Fruit fly (Drosophila melanogaster): ENCODE results near the gene Ir75a.

The Ir75a gene

dm6 chr3L:17791495-17791894, 26.2 kb downstream of the Ir75a start (continued):
- no peak for TF ChIP-seq unc-4 (GFP tag; IDR thresholded peaks at IDR 0.05; ENCODE audit: partially characterized antibody)
- TF ChIP-seq Dad (GFP tag; optimal IDR thresholded peaks at IDR 0.05) = no peak
- peak; percentile 41 for TF ChIP-seq CG15514 (GFP tag; optimal IDR thresholded peaks at IDR 0.05)
- no peak for TF ChIP-seq repo (GFP tag; optimal IDR thresholded peaks at IDR 0.05)
- TF ChIP-seq CG12104 (GFP tag; optimal IDR thresholded peaks at IDR 0.05) = peak; percentile 45
- TF ChIP-seq BEAF-32 (GFP tag; optimal IDR thresholded peaks at IDR 0.05) = no peak
- TF ChIP-seq CG5245 (GFP tag; optimal IDR thresholded peaks at IDR 0.05) = no peak
- TF ChIP-seq MBD-R2 (GFP tag; IDR thresholded peaks at IDR 0.05) = no peak
- TF ChIP-seq CG6765 (GFP tag; optimal IDR thresholded peaks at IDR 0.05) = peak; percentile 66
- TF ChIP-seq Adf1 (GFP tag; IDR thresholded peaks at IDR 0.05) = peak; percentile 50; the same call in 1 of the 2 replicates
- peak; percentile 46 for TF ChIP-seq CG12071 (GFP tag; optimal IDR thresholded peaks at IDR 0.05)
- no peak for TF ChIP-seq ara (GFP tag; IDR thresholded peaks at IDR 0.05)
- TF ChIP-seq Scr (GFP tag; IDR thresholded peaks at IDR 0.05; ENCODE audit: partially characterized antibody) = no peak
- peak; percentile 18 for TF ChIP-seq ash1 (GFP tag; optimal IDR thresholded peaks at IDR 0.05)
- TF ChIP-seq org-1 (GFP tag; optimal IDR thresholded peaks at IDR 0.05) = peak; percentile 12
- no peak for TF ChIP-seq zen (tag; optimal IDR thresholded peaks at IDR 0.05)
- TF ChIP-seq Deaf1 (tag; optimal IDR thresholded peaks at IDR 0.05) = no peak
- no peak for TF ChIP-seq CG33213 (GFP tag; optimal IDR thresholded peaks at IDR 0.05)
- TF ChIP-seq nmo (GFP tag; optimal IDR thresholded peaks at IDR 0.05) = no peak
- TF ChIP-seq CG3281 (GFP tag; optimal IDR thresholded peaks at IDR 0.05) = peak; percentile 88
- TF ChIP-seq Mrtf (GFP tag; IDR thresholded peaks at IDR 0.05) = no peak
- no peak for TF ChIP-seq Ada2b (GFP tag; IDR thresholded peaks at IDR 0.05)
- TF ChIP-seq CG12659 (GFP tag; optimal IDR thresholded peaks at IDR 0.05) = no peak
- TF ChIP-seq twi (tag; optimal IDR thresholded peaks at IDR 0.05) = no peak
- TF ChIP-seq CG3407 (GFP tag; optimal IDR thresholded peaks at IDR 0.05) = no peak
- TF ChIP-seq Atf6 (GFP tag; IDR thresholded peaks at IDR 0.05) = peak; percentile 80
- no peak for TF ChIP-seq tap (tag; optimal IDR thresholded peaks at IDR 0.05)
- no peak for TF ChIP-seq CG4404 (GFP tag; IDR thresholded peaks at IDR 0.05)
- TF ChIP-seq hth (optimal IDR thresholded peaks at IDR 0.05) = no peak
- TF ChIP-seq Hand (GFP tag; optimal IDR thresholded peaks at IDR 0.05) = peak; percentile 49
- TF ChIP-seq row (GFP tag; IDR thresholded peaks at IDR 0.05) = no peak
- TF ChIP-seq CG9876 (GFP tag; optimal IDR thresholded peaks at IDR 0.05) = no peak
- no peak for TF ChIP-seq sna (GFP tag; IDR thresholded peaks at IDR 0.05; ENCODE audit: partially characterized antibody)
- peak; percentile 2 for TF ChIP-seq slou (GFP tag; optimal IDR thresholded peaks at IDR 0.05)
- TF ChIP-seq MESR4 (GFP tag; optimal IDR thresholded peaks at IDR 0.05) = no peak
- no peak for TF ChIP-seq CG31388 (GFP tag; optimal IDR thresholded peaks at IDR 0.05)
- TF ChIP-seq CG4424 (GFP tag; optimal IDR thresholded peaks at IDR 0.05) = no peak
- TF ChIP-seq CG6683 (GFP tag; optimal IDR thresholded peaks at IDR 0.05) = no peak
- no peak for TF ChIP-seq Oaz (GFP tag; IDR thresholded peaks at IDR 0.05)
- no peak for TF ChIP-seq CG13775 (GFP tag; optimal IDR thresholded peaks at IDR 0.05)
- TF ChIP-seq CG42726 (GFP tag; IDR thresholded peaks at IDR 0.05; ENCODE audit: partially characterized antibody) = no peak
- no peak for TF ChIP-seq E2f2 (GFP tag; IDR thresholded peaks at IDR 0.05)
- no peak for TF ChIP-seq Eip74EF (GFP tag; optimal IDR thresholded peaks at IDR 0.05)
- TF ChIP-seq CG1603 (tag; optimal IDR thresholded peaks at IDR 0.05) = no peak
- no peak for TF ChIP-seq sd (tag; optimal IDR thresholded peaks at IDR 0.05)
- no peak for TF ChIP-seq nom (GFP tag; optimal IDR thresholded peaks at IDR 0.05)
- TF ChIP-seq ken (GFP tag; IDR thresholded peaks at IDR 0.05) = no peak
- TF ChIP-seq CG18476 (GFP tag; optimal IDR thresholded peaks at IDR 0.05) = no peak
- no peak for TF ChIP-seq CG8924 (tag; optimal IDR thresholded peaks at IDR 0.05)
- TF ChIP-seq bbx (GFP tag; IDR thresholded peaks at IDR 0.05; ENCODE audit: partially characterized antibody) = no peak
- TF ChIP-seq inv (GFP tag; IDR thresholded peaks at IDR 0.05; ENCODE audit: partially characterized antibody) = no peak

Measured in whole organism, embryonic.